Worm (Caenorhabditis elegans) whole organism, L3 larva: ENCODE results near the gene clc-24.
A peak's percentile ranks its signal among the peaks of the same experiment; 100 is the strongest.

ENCODE experiments used
- aly-2 ChIP-seq: fragments of 150-350 bp; optimal IDR thresholded peaks from 2 replicates; lab custom pipeline; 2014; ENCODE audit warnings: missing biosample characterization, missing genetic modification characterization
- ama-1 ChIP-seq: fragments of 150-350 bp; optimal IDR thresholded peaks from 2 replicates; lab custom pipeline; 2018
- ceh-16 ChIP-seq: sonication (generic microtip); optimal IDR thresholded peaks from 2 replicates; lab custom pipeline; 2017; ENCODE audit warnings: missing biosample characterization, missing genetic modification characterization
- ceh-9 ChIP-seq: sonication (generic microtip); optimal IDR thresholded peaks from 2 replicates; lab custom pipeline; 2018; ENCODE audit warnings: missing biosample characterization, missing genetic modification characterization
- egl-5 ChIP-seq: fragments of 150-350 bp; optimal IDR thresholded peaks from 2 replicates; lab custom pipeline; 2017; ENCODE audit warnings: missing biosample characterization, missing genetic modification reagents, missing genetic modification characterization, inconsistent platforms
- elt-1 ChIP-seq: fragments of 150-350 bp; optimal IDR thresholded peaks from 2 replicates; lab custom pipeline; 2014; ENCODE audit warnings: missing biosample characterization, missing genetic modification characterization
- elt-2 ChIP-seq: sonication (generic microtip); optimal IDR thresholded peaks from 2 replicates; lab custom pipeline; 2016; ENCODE audit warnings: missing genetic modification reagents, mild to moderate bottlenecking, missing genetic modification characterization, missing compliant biosample characterization
- elt-3 ChIP-seq, 3 experiments: fragments of 150-350 bp in 1 of 3; sonication (generic microtip) in 2 of 3; optimal IDR thresholded peaks; 2 replicates in 2 of 3; 4 replicates in 1 of 3; lab custom pipeline; 2014 to 2017; ENCODE audit warnings: missing biosample characterization in 3 of 3, missing genetic modification characterization in 3 of 3
- fkh-2 ChIP-seq: fragments of 150-350 bp; optimal IDR thresholded peaks from 2 replicates; lab custom pipeline; 2014; ENCODE audit warnings: missing biosample characterization, missing genetic modification reagents, missing genetic modification characterization
- fos-1 ChIP-seq: fragments of 150-350 bp; optimal IDR thresholded peaks from 2 replicates; lab custom pipeline; 2014; ENCODE audit warnings: missing biosample characterization, missing genetic modification characterization
- hmg-11 ChIP-seq: sonication (generic microtip); optimal IDR thresholded peaks from 2 replicates; lab custom pipeline; 2016; ENCODE audit warnings: missing genetic modification characterization, missing compliant biosample characterization
- jun-1 ChIP-seq: fragments of 150-350 bp; optimal IDR thresholded peaks from 2 replicates; lab custom pipeline; 2014; ENCODE audit warnings: missing biosample characterization, missing genetic modification reagents, missing genetic modification characterization
- lin-39 ChIP-seq: fragments of 150-350 bp; optimal IDR thresholded peaks from 2 replicates; lab custom pipeline; 2018; ENCODE audit warnings: missing biosample characterization, missing genetic modification reagents, missing genetic modification characterization
- nfya-1 ChIP-seq: sonication (generic microtip); optimal IDR thresholded peaks from 2 replicates; lab custom pipeline; 2017; ENCODE audit warnings: missing genetic modification characterization, mild to moderate bottlenecking, missing compliant biosample characterization, antibody characterized with exemption, moderate library complexity; ENCODE audit not compliant: insufficient read depth
- nhr-11 ChIP-seq: fragments of 150-350 bp; optimal IDR thresholded peaks from 2 replicates; lab custom pipeline; 2014; ENCODE audit warnings: missing biosample characterization, missing genetic modification characterization
- nhr-23 ChIP-seq: fragments of 150-350 bp; optimal IDR thresholded peaks from 2 replicates; lab custom pipeline; 2014; ENCODE audit warnings: missing biosample characterization, missing genetic modification reagents, missing genetic modification characterization
- nhr-237 ChIP-seq: fragments of 150-350 bp; optimal IDR thresholded peaks from 2 replicates; lab custom pipeline; 2014; ENCODE audit warnings: missing biosample characterization, missing genetic modification characterization
- nhr-25 ChIP-seq: sonication (generic microtip); optimal IDR thresholded peaks from 2 replicates; lab custom pipeline; 2017; ENCODE audit warnings: missing biosample characterization, missing genetic modification characterization
- nhr-28 ChIP-seq: fragments of 150-350 bp; optimal IDR thresholded peaks from 2 replicates; lab custom pipeline; 2014; ENCODE audit warnings: missing biosample characterization, missing genetic modification characterization
- nhr-67 ChIP-seq: fragments of 150-350 bp; optimal IDR thresholded peaks from 2 replicates; lab custom pipeline; 2014; ENCODE audit warnings: missing biosample characterization, missing genetic modification characterization
- nhr-76 ChIP-seq: fragments of 150-350 bp; sonication (generic microtip); optimal IDR thresholded peaks from 5 replicates; lab custom pipeline; 2014; ENCODE audit warnings: missing biosample characterization, missing genetic modification characterization
- nhr-77 ChIP-seq: fragments of 150-350 bp; optimal IDR thresholded peaks from 2 replicates; lab custom pipeline; 2014; ENCODE audit warnings: missing biosample characterization, missing genetic modification characterization
- pha-4 ChIP-seq: fragments of 150-350 bp; optimal IDR thresholded peaks from 2 replicates; lab custom pipeline; 2014; ENCODE audit warnings: missing biosample characterization, missing genetic modification reagents, missing genetic modification characterization
- pqm-1 ChIP-seq: fragments of 150-350 bp; optimal IDR thresholded peaks from 2 replicates; lab custom pipeline; 2017; ENCODE audit warnings: missing biosample characterization, missing genetic modification characterization, inconsistent platforms
- sea-2 ChIP-seq: fragments of 150-350 bp; sonication (generic microtip); optimal IDR thresholded peaks from 4 replicates; lab custom pipeline; 2014; ENCODE audit warnings: missing biosample characterization, missing genetic modification reagents, missing genetic modification characterization
- skn-1 ChIP-seq: fragments of 150-350 bp; optimal IDR thresholded peaks from 2 replicates; lab custom pipeline; 2014; ENCODE audit warnings: missing biosample characterization, missing genetic modification characterization
- snpc-4 ChIP-seq: fragments of 150-350 bp; optimal IDR thresholded peaks from 2 replicates; lab custom pipeline; 2014; ENCODE audit warnings: missing biosample characterization, missing genetic modification characterization
- tbx-2 ChIP-seq: sonication (generic microtip); optimal IDR thresholded peaks from 2 replicates; lab custom pipeline; 2016; ENCODE audit warnings: mild to moderate bottlenecking, missing genetic modification characterization, missing compliant biosample characterization
- unc-39 ChIP-seq: sonication (generic microtip); optimal IDR thresholded peaks from 4 replicates; lab custom pipeline; 2017; ENCODE audit warnings: missing biosample characterization, missing genetic modification characterization
- unc-62 ChIP-seq: fragments of 150-350 bp; sonication (generic microtip); optimal IDR thresholded peaks from 4 replicates; lab custom pipeline; 2014; ENCODE audit warnings: missing biosample characterization, missing genetic modification reagents, missing genetic modification characterization
- ztf-4 ChIP-seq: fragments of 150-350 bp; optimal IDR thresholded peaks from 2 replicates; lab custom pipeline; 2014; ENCODE audit warnings: missing biosample characterization, missing genetic modification characterization

clc-24 gene

ce11 chrIII:1001297-1001696, 8.5 kb upstream of the clc-24 start, which contains the start of gene R06B10.7:
Gene R06B10.7, minus strand, starts transcription at chrIII:1001397.
- TF ChIP-seq elt-3 (tag; optimal IDR thresholded peaks at IDR 0.05; lab: Kevin White, UChicago): no peak
- TF ChIP-seq nhr-77 (tag; lab: Kevin White, UChicago): no peak
- TF ChIP-seq nhr-76 (tag; lab: Kevin White, UChicago): no peak
- TF ChIP-seq jun-1 (tag; lab: Kevin White, UChicago): no peak
- no peak for TF ChIP-seq skn-1 (tag; lab: Kevin White, UChicago)
- no peak for TF ChIP-seq sea-2 (GFP tag; lab: Kevin White, UChicago)
- no peak for TF ChIP-seq tbx-2 (tag; lab: Kevin White, UChicago)
- no peak for TF ChIP-seq fkh-2 (tag; lab: Kevin White, UChicago)
- TF ChIP-seq aly-2 (tag; lab: Kevin White, UChicago): no peak
- no peak for TF ChIP-seq nhr-23 (tag; lab: Kevin White, UChicago)
- TF ChIP-seq fos-1 (tag; lab: Kevin White, UChicago): no peak

- peak; percentile 98 for TF ChIP-seq elt-2 (tag; lab: Kevin White, UChicago)
- TF ChIP-seq pqm-1 (tag; lab: Kevin White, UChicago): peak; percentile 96
- no peak for TF ChIP-seq unc-39 (tag; lab: Kevin White, UChicago)
- TF ChIP-seq jun-1 (tag; lab: Kevin White, UChicago): peak; percentile 44
- TF ChIP-seq egl-5 (tag; lab: Kevin White, UChicago): no peak
- no peak for TF ChIP-seq nhr-23 (tag; lab: Kevin White, UChicago)
- TF ChIP-seq nhr-25 (tag; lab: Kevin White, UChicago): no peak
- TF ChIP-seq pha-4 (tag; lab: Kevin White, UChicago): peak; percentile 41
- no peak for TF ChIP-seq nhr-77 (tag; lab: Kevin White, UChicago)
Observed at ce11 chrIII:1002510-1002909, 7.3 kb upstream of the clc-24 start, which contains the start of gene clec-150. Gene clec-150, plus strand, starts transcription at chrIII:1002707.

DNA sequence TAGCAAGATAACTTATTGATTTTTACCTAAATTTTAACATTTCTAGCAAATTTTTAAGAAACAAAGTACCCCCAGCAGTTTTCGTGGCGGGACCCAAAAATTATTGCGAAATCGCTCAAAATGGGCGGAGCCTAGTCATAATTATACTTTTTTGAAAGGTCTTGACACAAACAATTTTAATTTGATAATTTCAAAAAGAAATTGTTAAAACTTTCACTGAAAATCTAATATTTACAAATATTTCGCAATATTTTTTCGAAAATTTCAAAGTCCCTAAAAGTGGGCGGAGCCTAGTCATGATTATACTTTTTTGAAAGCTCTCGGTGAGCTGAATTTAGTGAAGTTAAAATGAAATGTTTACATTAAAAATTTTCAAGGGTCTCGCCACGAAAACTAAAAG, 5.4 kb upstream of the clc-24 start:
- TF ChIP-seq skn-1 (tag; lab: Kevin White, UChicago) (no peak), elt-2 (tag; lab: Kevin White, UChicago) (no peak), nhr-11 (tag; lab: Kevin White, UChicago) (no peak), nhr-67 (no peak), ztf-4 (tag; lab: Kevin White, UChicago) (no peak), hmg-11 (tag; lab: Kevin White, UChicago) (no peak), ceh-16 (tag; lab: Kevin White, UChicago) (no peak), nhr-28 (tag; lab: Kevin White, UChicago) (no peak), unc-62 (no peak), nhr-237 (no peak)

ce11 chrIII:1007143-1007905, 2.5 kb upstream of the clc-24 start:
- TF ChIP-seq tbx-2 (tag; lab: Kevin White, UChicago): no peak
- TF ChIP-seq nhr-77 (tag; lab: Kevin White, UChicago): no peak
- TF ChIP-seq pha-4 (tag; lab: Kevin White, UChicago): no peak
- no peak for TF ChIP-seq sea-2 (GFP tag; lab: Kevin White, UChicago)
- TF ChIP-seq lin-39: no peak
- TF ChIP-seq nhr-76 (tag; lab: Kevin White, UChicago): no peak
- TF ChIP-seq nhr-237: no peak
- TF ChIP-seq aly-2 (tag; lab: Kevin White, UChicago): no peak
- TF ChIP-seq nfya-1 (tag; lab: Kevin White, UChicago): no peak

DNA sequence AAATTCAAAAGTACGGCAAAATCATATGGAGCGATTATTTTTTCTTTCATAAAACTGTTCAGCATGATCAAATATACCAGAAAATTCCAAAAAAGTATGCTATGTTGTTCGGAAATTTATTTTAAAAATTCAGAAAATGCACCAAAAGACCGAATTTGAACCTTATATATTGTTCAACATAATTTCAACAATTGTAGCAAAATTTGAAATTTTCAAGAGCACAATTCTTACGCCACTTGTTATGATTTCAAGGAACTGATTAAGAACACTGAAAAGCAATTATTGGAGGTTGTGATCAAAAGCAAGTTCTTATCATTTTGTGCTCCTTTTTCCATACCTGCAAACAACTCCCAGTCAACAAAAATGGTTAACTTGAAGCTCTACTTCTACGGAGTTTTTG, 1.7 kb upstream of the clc-24 start, which contains the start of gene clc-27:
Gene clc-27 (plus strand): TSS at position 301 of the 400 bp plus-strand sequence.
- no peak for TF ChIP-seq snpc-4 (tag; lab: Kevin White, UChicago)
- no peak for TF ChIP-seq ceh-16 (tag; lab: Kevin White, UChicago)
- no peak for TF ChIP-seq ceh-9
- TF ChIP-seq unc-62: no peak
- TF ChIP-seq ama-1 (lab: Kevin White, UChicago): no peak
- TF ChIP-seq hmg-11 (tag; lab: Kevin White, UChicago): no peak
- TF ChIP-seq elt-1 (tag; lab: Kevin White, UChicago): no peak
- TF ChIP-seq nhr-67: no peak
- no peak for TF ChIP-seq pha-4 (tag; lab: Kevin White, UChicago)
